Worm (Caenorhabditis elegans): Measurements from ENCODE around the gene col-111.

The col-111 gene

DNA sequence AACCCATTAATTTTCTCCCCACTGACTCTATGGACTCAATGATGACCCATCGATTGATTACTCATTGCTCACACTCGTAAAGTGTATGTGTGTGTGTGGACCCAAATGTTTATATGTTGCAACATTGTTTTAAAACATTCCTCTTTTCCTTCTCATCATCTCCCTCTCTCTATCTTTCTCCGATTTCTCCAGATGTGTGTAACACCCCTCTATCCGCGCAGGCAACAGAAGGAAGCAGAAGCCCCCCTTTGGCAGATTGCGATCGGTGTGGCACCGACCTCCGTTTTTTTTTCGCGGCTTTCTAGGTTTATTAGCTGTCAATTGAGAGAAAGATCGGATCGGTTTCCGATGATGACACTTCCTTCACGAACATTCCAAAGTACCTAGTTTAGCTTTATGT lies 14.2 kb downstream of the col-111 start:
- TF ChIP-seq unc-120 (tag; optimal IDR thresholded peaks at IDR 0.05; ENCODE audit: poor library complexity, severe bottlenecking) (peak; percentile 67), ham-2 (GFP tag; optimal IDR thresholded peaks at IDR 0.05) (peak; percentile 47), pha-4 (tag; optimal IDR thresholded peaks at IDR 0.05) (no peak)

DNA sequence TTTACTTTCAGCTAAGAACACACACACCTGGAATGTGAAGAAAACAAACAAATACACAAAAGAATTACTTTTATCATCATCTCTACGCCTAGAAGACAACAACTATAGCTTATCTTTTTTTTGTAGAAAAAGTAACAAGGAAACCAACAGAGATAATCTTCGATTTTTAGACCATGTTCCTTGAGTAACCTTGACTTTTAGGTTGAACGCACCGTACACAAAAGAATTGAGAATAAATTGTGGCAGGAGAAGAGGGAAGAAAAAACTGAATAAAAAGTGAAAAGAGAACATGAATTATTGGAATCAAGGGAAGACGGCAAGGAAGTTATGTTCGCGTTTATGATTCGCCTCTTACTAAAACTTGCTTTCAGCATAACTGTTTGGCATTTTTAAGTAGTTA lies 16.8 kb downstream of the col-111 start:
- TF ChIP-seq hlh-1 (tag; optimal IDR thresholded peaks at IDR 0.05) (no peak), flh-1 (GFP tag; optimal IDR thresholded peaks at IDR 0.05) (no peak), ceh-43 (GFP tag; optimal IDR thresholded peaks at IDR 0.05) (no peak), sem-2 (GFP tag; optimal IDR thresholded peaks at IDR 0.05) (no peak), unc-39 (tag; optimal IDR thresholded peaks at IDR 0.05) (no peak), ham-2 (GFP tag; optimal IDR thresholded peaks at IDR 0.05) (no peak), bed-3 (GFP tag; optimal IDR thresholded peaks at IDR 0.05) (no peak), nhr-237 (tag; optimal IDR thresholded peaks at IDR 0.05) (no peak), lin-32 (GFP tag; optimal IDR thresholded peaks at IDR 0.05) (no peak), mls-2 (tag; optimal IDR thresholded peaks at IDR 0.05) (no peak), tbx-8 (GFP tag; optimal IDR thresholded peaks at IDR 0.05) (no peak), nhr-2 (tag; optimal IDR thresholded peaks at IDR 0.05) (no peak)

DNA sequence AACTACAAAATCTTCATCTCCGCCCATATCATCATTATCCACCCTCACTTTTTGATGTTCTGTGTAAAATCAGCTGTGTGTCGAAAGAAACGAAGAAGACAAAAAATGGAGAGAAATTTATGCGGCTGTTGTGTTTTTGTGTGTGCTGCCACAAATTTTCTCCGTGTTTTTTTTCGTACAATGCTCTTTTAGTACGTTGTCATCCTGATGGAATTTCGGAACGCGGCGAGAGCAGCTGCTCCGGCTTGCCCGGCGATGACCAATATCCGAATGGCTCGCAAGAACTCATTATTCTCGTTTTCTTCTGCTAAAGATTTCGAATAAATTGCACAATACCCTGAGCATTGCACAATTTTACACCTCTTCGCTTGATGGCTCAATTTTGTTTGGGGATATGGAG lies 18.4 kb downstream of the col-111 start:
- no peak for TF ChIP-seq lin-32 (GFP tag; optimal IDR thresholded peaks at IDR 0.05)
- peak; percentile 18 for TF ChIP-seq unc-62 (GFP tag; optimal IDR thresholded peaks at IDR 0.05)
- no peak for TF ChIP-seq lsy-2 (tag; optimal IDR thresholded peaks at IDR 0.05)
- no peak for TF ChIP-seq nhr-76 (tag; optimal IDR thresholded peaks at IDR 0.05)
- peak; percentile 62 for TF ChIP-seq hlh-1 (tag; optimal IDR thresholded peaks at IDR 0.05)
- TF ChIP-seq sptf-1 (tag; optimal IDR thresholded peaks at IDR 0.05), result no peak
- peak; percentile 74 for TF ChIP-seq unc-120 (tag; optimal IDR thresholded peaks at IDR 0.05; ENCODE audit: poor library complexity, severe bottlenecking)

DNA sequence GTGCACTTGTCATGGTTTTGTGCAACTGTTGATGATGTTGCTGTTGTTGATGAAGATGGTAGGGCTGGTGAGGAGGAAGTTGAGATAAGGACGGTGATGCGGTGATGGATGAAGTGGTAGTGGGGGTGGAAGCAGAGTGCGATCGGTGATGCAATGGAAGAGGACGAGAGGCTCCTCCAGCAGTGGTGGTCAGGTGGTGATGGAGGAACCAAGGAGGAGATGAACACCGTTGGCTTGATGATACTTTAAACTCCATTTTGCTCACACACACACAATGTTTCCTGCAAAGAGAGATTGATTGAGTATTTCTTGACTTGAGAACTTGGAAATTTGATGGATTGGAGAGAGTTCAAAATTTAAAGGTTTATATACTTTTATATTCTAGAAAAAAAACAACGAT lies 19.9 kb downstream of the col-111 start, which contains the start of gene F19C7.8:
TSS of gene F19C7.8 (minus strand) at position 256 of the 400 bp plus-strand sequence.
- TF ChIP-seq lin-32 (GFP tag; optimal IDR thresholded peaks at IDR 0.05), result no peak
- peak; percentile 73 for TF ChIP-seq hlh-1 (tag; optimal IDR thresholded peaks at IDR 0.05)
- no peak for TF ChIP-seq unc-62 (GFP tag; optimal IDR thresholded peaks at IDR 0.05)
- no peak for TF ChIP-seq lin-13 (tag; optimal IDR thresholded peaks at IDR 0.05)
- TF ChIP-seq unc-120 (tag; optimal IDR thresholded peaks at IDR 0.05; ENCODE audit: poor library complexity, severe bottlenecking), result peak; percentile 22
- no peak for TF ChIP-seq elt-1 (tag; optimal IDR thresholded peaks at IDR 0.05; ENCODE audit: borderline replicate concordance, insufficient read depth)

DNA sequence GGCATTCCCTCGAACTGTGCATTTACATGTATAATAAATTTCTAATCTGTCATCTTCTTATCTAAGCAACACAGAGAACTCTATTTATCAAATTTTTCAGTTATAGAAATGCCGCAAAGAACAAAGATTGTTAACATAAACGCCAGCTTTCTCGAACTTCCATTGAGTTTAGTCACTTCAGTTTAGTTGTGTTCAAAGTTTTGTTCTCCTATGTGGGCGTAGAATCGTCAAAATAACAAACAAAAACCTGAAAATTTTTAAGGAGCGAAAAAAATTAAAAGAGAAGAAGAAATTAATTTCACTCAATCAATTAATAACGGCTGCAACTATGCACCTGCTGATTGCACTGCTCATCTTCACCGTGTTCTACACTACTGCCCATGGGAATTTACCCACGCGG lies 21.8 kb downstream of the col-111 start, which contains the start of gene R105.5:
TSS of gene R105.5 (plus strand) at position 301 of the 400 bp plus-strand sequence.
- TF ChIP-seq sem-2 (GFP tag; optimal IDR thresholded peaks at IDR 0.05) (no peak), ceh-43 (GFP tag; optimal IDR thresholded peaks at IDR 0.05) (no peak), unc-120 (tag; optimal IDR thresholded peaks at IDR 0.05; ENCODE audit: poor library complexity, severe bottlenecking) (no peak), nhr-28 (tag; optimal IDR thresholded peaks at IDR 0.05) (no peak), bed-3 (GFP tag; optimal IDR thresholded peaks at IDR 0.05) (no peak), zip-8 (tag; optimal IDR thresholded peaks at IDR 0.05) (no peak), lin-32 (GFP tag; optimal IDR thresholded peaks at IDR 0.05) (no peak), mab-5 (tag; optimal IDR thresholded peaks at IDR 0.05) (no peak)

DNA sequence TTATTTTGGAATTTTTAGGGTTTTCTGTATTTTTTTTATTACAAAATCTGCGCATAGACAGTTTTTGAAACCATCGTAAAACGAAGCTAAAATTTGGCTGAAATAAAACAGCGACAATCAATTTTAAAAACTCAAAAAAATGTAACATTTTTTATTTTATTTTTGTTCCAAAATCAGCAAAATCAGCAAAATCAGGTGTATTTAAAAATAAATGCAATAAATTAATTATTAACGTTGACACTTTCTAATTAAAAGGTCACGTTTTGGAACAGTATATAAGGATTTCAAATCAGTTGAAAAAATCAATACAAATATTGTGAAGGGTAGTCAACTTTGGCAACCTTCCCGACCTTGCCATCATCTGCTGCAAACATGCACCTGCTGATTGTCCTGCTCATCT lies 24.4 kb downstream of the col-111 start, which contains the start of gene R105.1:
TSS of gene R105.1 (plus strand) at position 301 of the 400 bp plus-strand sequence.
- TF ChIP-seq nhr-2 (tag; optimal IDR thresholded peaks at IDR 0.05), result no peak
- TF ChIP-seq ces-1 (GFP tag; optimal IDR thresholded peaks at IDR 0.05), result no peak
- no peak for TF ChIP-seq lin-13 (tag; optimal IDR thresholded peaks at IDR 0.05)
- TF ChIP-seq M03D4.4 (tag; optimal IDR thresholded peaks at IDR 0.05), result no peak
- TF ChIP-seq lin-32 (GFP tag; optimal IDR thresholded peaks at IDR 0.05), result no peak
- no peak for TF ChIP-seq nhr-28 (tag; optimal IDR thresholded peaks at IDR 0.05)
- no peak for TF ChIP-seq zip-8 (tag; optimal IDR thresholded peaks at IDR 0.05)
- no peak for TF ChIP-seq mab-5 (tag; optimal IDR thresholded peaks at IDR 0.05)
- TF ChIP-seq sptf-1 (tag; optimal IDR thresholded peaks at IDR 0.05), result no peak
- TF ChIP-seq sem-2 (GFP tag; optimal IDR thresholded peaks at IDR 0.05), result no peak
- no peak for TF ChIP-seq elt-3 (tag; optimal IDR thresholded peaks at IDR 0.05)
- no peak for TF ChIP-seq nhr-237 (tag; optimal IDR thresholded peaks at IDR 0.05)
- no peak for TF ChIP-seq cnd-1 (tag; optimal IDR thresholded peaks at IDR 0.05)
- TF ChIP-seq lsy-2 (tag; optimal IDR thresholded peaks at IDR 0.05), result no peak
- TF ChIP-seq unc-120 (tag; optimal IDR thresholded peaks at IDR 0.05; ENCODE audit: poor library complexity, severe bottlenecking), result no peak
- no peak for TF ChIP-seq mep-1 (tag; optimal IDR thresholded peaks at IDR 0.05)
- no peak for TF ChIP-seq pha-4 (tag; optimal IDR thresholded peaks at IDR 0.05)
